Worm (Caenorhabditis elegans) whole organism, early embryonic: Measurements from ENCODE around the gene srx-105.

Source experiments
- B0310.2 ChIP-seq: sonication (generic microtip); optimal IDR thresholded peaks from 2 replicates; lab custom pipeline; 2016; ENCODE audit warnings: mild to moderate bottlenecking, missing genetic modification characterization, missing compliant biosample characterization
- F13C5.2 ChIP-seq: sonication (generic microtip); optimal IDR thresholded peaks from 2 replicates; lab custom pipeline; 2017; ENCODE audit warnings: mild to moderate bottlenecking, missing genetic modification characterization, inconsistent platforms, missing compliant biosample characterization
- aly-1 ChIP-seq: sonication (generic microtip); optimal IDR thresholded peaks from 2 replicates; lab custom pipeline; 2016; ENCODE audit warnings: missing genetic modification characterization, missing compliant biosample characterization
- ama-1 ChIP-seq: fragments of 150-350 bp; optimal IDR thresholded peaks from 2 replicates; lab custom pipeline; 2014
- ceh-13 ChIP-seq: fragments of 200-800 bp; sonication (Bioruptor generic); optimal IDR thresholded peaks from 2 replicates; lab custom pipeline; 2018; ENCODE audit warnings: mild to moderate bottlenecking, missing genetic modification characterization, missing compliant biosample characterization
- ceh-36 ChIP-seq: sonication (generic microtip); optimal IDR thresholded peaks from 2 replicates; lab custom pipeline; 2016; ENCODE audit warnings: missing genetic modification characterization, inconsistent platforms, missing compliant biosample characterization
- ets-7 ChIP-seq: sonication (generic microtip); optimal IDR thresholded peaks from 2 replicates; lab custom pipeline; 2016; ENCODE audit warnings: missing genotype, missing genetic modification characterization, missing compliant biosample characterization
- flt-1 ChIP-seq: fragments of 200-800 bp; sonication (Bioruptor generic); IDR thresholded peaks from 2 replicates; pipeline ENCODE4 v1.3.6; 2022; ENCODE audit warnings: missing genetic modification characterization, missing compliant biosample characterization
- hmbx-1 ChIP-seq: sonication (generic microtip); optimal IDR thresholded peaks from 2 replicates; lab custom pipeline; 2016; ENCODE audit warnings: mild to moderate bottlenecking, missing genetic modification characterization, missing compliant biosample characterization
- hmg-4 ChIP-seq: fragments of 200-800 bp; sonication (Bioruptor generic); optimal IDR thresholded peaks from 2 replicates; lab custom pipeline; 2018; ENCODE audit warnings: mild to moderate bottlenecking, missing genetic modification characterization, missing compliant biosample characterization
- hnd-1 ChIP-seq: sonication (generic microtip); optimal IDR thresholded peaks from 2 replicates; lab custom pipeline; 2016; ENCODE audit warnings: missing genetic modification characterization, missing compliant biosample characterization
- pes-1 ChIP-seq: fragments of 200-800 bp; sonication (Bioruptor generic); IDR thresholded peaks from 2 replicates; pipeline ENCODE4 v1.3.6; 2022; ENCODE audit warnings: missing genetic modification reagents, missing genetic modification characterization, missing compliant biosample characterization
- scrt-1 ChIP-seq: fragments of 200-800 bp; sonication (Bioruptor generic); IDR thresholded peaks from 2 replicates; pipeline ENCODE4 v1.3.6; 2022; ENCODE audit warnings: missing genetic modification characterization, missing compliant biosample characterization
- sea-1 ChIP-seq: fragments of 200-800 bp; sonication (Bioruptor generic); conservative IDR thresholded peaks from 2 replicates; pipeline ENCODE4 v1.3.6; 2022; ENCODE audit warnings: missing genetic modification characterization, missing compliant biosample characterization
- tbx-11 ChIP-seq: fragments of 200-800 bp; sonication (Bioruptor generic); IDR thresholded peaks from 2 replicates; pipeline ENCODE4 v1.3.6; 2022; ENCODE audit warnings: missing genetic modification characterization, missing compliant biosample characterization
- tbx-37 ChIP-seq: fragments of 200-800 bp; sonication (Bioruptor generic); conservative IDR thresholded peaks from 2 replicates; pipeline ENCODE4 v1.3.6; 2022; ENCODE audit warnings: missing genetic modification reagents, missing genetic modification characterization, missing compliant biosample characterization
- tra-4 ChIP-seq: sonication (generic microtip); optimal IDR thresholded peaks from 2 replicates; lab custom pipeline; 2017; ENCODE audit warnings: missing genetic modification characterization, missing compliant biosample characterization

srx-105 gene

ce11 chrII:3701305-3701704, at the start of gene srx-105:
srx-105 (minus strand) TSS chrII:3701405.
- TF ChIP-seq aly-1 (tag; lab: Kevin White, UChicago), result no peak
- TF ChIP-seq flt-1 (GFP tag; lab: Robert Waterston, UW), result no peak
- TF ChIP-seq tra-4 (tag; lab: Kevin White, UChicago), result no peak
- TF ChIP-seq ets-7 (tag; lab: Kevin White, UChicago), result no peak
- TF ChIP-seq tbx-37 (GFP tag; lab: Robert Waterston, UW), result no peak
- no peak for TF ChIP-seq F13C5.2 (tag; lab: Kevin White, UChicago)
- TF ChIP-seq B0310.2 (tag; lab: Kevin White, UChicago), result no peak
- TF ChIP-seq hmg-4, result no peak
- no peak for TF ChIP-seq scrt-1
- no peak for TF ChIP-seq ama-1 (lab: Kevin White, UChicago)

- TF ChIP-seq ets-7 (tag; lab: Kevin White, UChicago) (no peak), hmg-4 (no peak), sea-1 (no peak), tbx-11 (no peak), ceh-13 (GFP tag; lab: Kevin White, UChicago) (no peak), ama-1 (lab: Kevin White, UChicago) (no peak), F13C5.2 (tag; lab: Kevin White, UChicago) (no peak), flt-1 (GFP tag; lab: Robert Waterston, UW) (no peak), B0310.2 (tag; lab: Kevin White, UChicago) (no peak), aly-1 (tag; lab: Kevin White, UChicago) (no peak), pes-1 (no peak), hnd-1 (no peak), tbx-37 (GFP tag; lab: Robert Waterston, UW) (no peak), scrt-1 (no peak), tra-4 (tag; lab: Kevin White, UChicago) (no peak), ceh-36 (tag; lab: Kevin White, UChicago) (no peak), hmbx-1 (tag; lab: Kevin White, UChicago) (no peak)
Measured at ce11 chrII:3750685-3751084, 49.5 kb upstream of the srx-105 start, which contains the start of gene fbxb-91. fbxb-91 (minus strand) TSS chrII:3750785.

ce11 chrII:3748719-3749118, 47.5 kb upstream of the srx-105 start, which contains the start of gene fbxb-90:
fbxb-90 (minus strand) TSS chrII:3748819.
- TF ChIP-seq B0310.2 (tag; lab: Kevin White, UChicago), result no peak
- no peak for TF ChIP-seq tbx-37 (GFP tag; lab: Robert Waterston, UW)
- TF ChIP-seq ceh-36 (tag; lab: Kevin White, UChicago), result no peak
- no peak for TF ChIP-seq tbx-11
- TF ChIP-seq hnd-1, result no peak
- no peak for TF ChIP-seq ets-7 (tag; lab: Kevin White, UChicago)
- no peak for TF ChIP-seq F13C5.2 (tag; lab: Kevin White, UChicago)
- no peak for TF ChIP-seq hmbx-1 (tag; lab: Kevin White, UChicago)
- no peak for TF ChIP-seq tra-4 (tag; lab: Kevin White, UChicago)
- no peak for TF ChIP-seq scrt-1
- no peak for TF ChIP-seq flt-1 (GFP tag; lab: Robert Waterston, UW)
- no peak for TF ChIP-seq pes-1
- no peak for TF ChIP-seq ama-1 (lab: Kevin White, UChicago)
- no peak for TF ChIP-seq aly-1 (tag; lab: Kevin White, UChicago)
- TF ChIP-seq ceh-13 (GFP tag; lab: Kevin White, UChicago), result no peak
- TF ChIP-seq sea-1, result no peak

- no peak for TF ChIP-seq ceh-36 (tag; lab: Kevin White, UChicago)
- TF ChIP-seq ama-1 (lab: Kevin White, UChicago), result no peak
- no peak for TF ChIP-seq tbx-11
- no peak for TF ChIP-seq flt-1 (GFP tag; lab: Robert Waterston, UW)
- no peak for TF ChIP-seq F13C5.2 (tag; lab: Kevin White, UChicago)
- TF ChIP-seq ceh-13 (GFP tag; lab: Kevin White, UChicago), result no peak
Measured at ce11 chrII:3747405-3747804, 46.2 kb upstream of the srx-105 start, which contains the start of gene fbxb-92. fbxb-92 (minus strand) TSS chrII:3747505.

- TF ChIP-seq hnd-1, result no peak
- no peak for TF ChIP-seq tra-4 (tag; lab: Kevin White, UChicago)
- no peak for TF ChIP-seq B0310.2 (tag; lab: Kevin White, UChicago)
- no peak for TF ChIP-seq hmg-4
- no peak for TF ChIP-seq ama-1 (lab: Kevin White, UChicago)
- TF ChIP-seq F13C5.2 (tag; lab: Kevin White, UChicago), result no peak
- no peak for TF ChIP-seq ets-7 (tag; lab: Kevin White, UChicago)
- TF ChIP-seq pes-1, result no peak
- no peak for TF ChIP-seq aly-1 (tag; lab: Kevin White, UChicago)
- TF ChIP-seq ceh-36 (tag; lab: Kevin White, UChicago), result no peak
- TF ChIP-seq sea-1, result no peak
- no peak for TF ChIP-seq scrt-1
- TF ChIP-seq flt-1 (GFP tag; lab: Robert Waterston, UW), result no peak
- TF ChIP-seq ceh-13 (GFP tag; lab: Kevin White, UChicago), result no peak
Measured at ce11 chrII:3743684-3744200, 42.5 kb upstream of the srx-105 start, which contains the start of gene nta-1. nta-1 (minus strand) TSS chrII:3743814.

- TF ChIP-seq aly-1 (tag; lab: Kevin White, UChicago) (no peak), hnd-1 (no peak), tra-4 (tag; lab: Kevin White, UChicago) (no peak), scrt-1 (no peak), tbx-11 (no peak), B0310.2 (tag; lab: Kevin White, UChicago) (no peak)
Measured at ce11 chrII:3741584-3741983, 40.4 kb upstream of the srx-105 start, which contains the start of gene F12E12.1. F12E12.1 (plus strand) TSS chrII:3741884.

- TF ChIP-seq flt-1 (GFP tag; lab: Robert Waterston, UW), result no peak
- TF ChIP-seq aly-1 (tag; lab: Kevin White, UChicago), result no peak
- TF ChIP-seq ceh-36 (tag; lab: Kevin White, UChicago), result no peak
- TF ChIP-seq hmg-4, result no peak
- TF ChIP-seq tra-4 (tag; lab: Kevin White, UChicago), result no peak
- no peak for TF ChIP-seq B0310.2 (tag; lab: Kevin White, UChicago)
- TF ChIP-seq tbx-11, result no peak
- no peak for TF ChIP-seq F13C5.2 (tag; lab: Kevin White, UChicago)
- TF ChIP-seq scrt-1, result no peak
- TF ChIP-seq hnd-1, result no peak
- TF ChIP-seq hmbx-1 (tag; lab: Kevin White, UChicago), result no peak
- no peak for TF ChIP-seq tbx-37 (GFP tag; lab: Robert Waterston, UW)
- TF ChIP-seq ets-7 (tag; lab: Kevin White, UChicago), result no peak
- TF ChIP-seq ceh-13 (GFP tag; lab: Kevin White, UChicago), result no peak
- no peak for TF ChIP-seq ama-1 (lab: Kevin White, UChicago)
- no peak for TF ChIP-seq sea-1
- TF ChIP-seq pes-1, result no peak
Measured at ce11 chrII:3739647-3740046, 38.4 kb upstream of the srx-105 start, which contains the start of gene F12E12.2. F12E12.2 (plus strand) TSS chrII:3739947.
